Worm (Caenorhabditis elegans): ENCODE results near the gene M60.7.

M60.7 gene

DNA sequence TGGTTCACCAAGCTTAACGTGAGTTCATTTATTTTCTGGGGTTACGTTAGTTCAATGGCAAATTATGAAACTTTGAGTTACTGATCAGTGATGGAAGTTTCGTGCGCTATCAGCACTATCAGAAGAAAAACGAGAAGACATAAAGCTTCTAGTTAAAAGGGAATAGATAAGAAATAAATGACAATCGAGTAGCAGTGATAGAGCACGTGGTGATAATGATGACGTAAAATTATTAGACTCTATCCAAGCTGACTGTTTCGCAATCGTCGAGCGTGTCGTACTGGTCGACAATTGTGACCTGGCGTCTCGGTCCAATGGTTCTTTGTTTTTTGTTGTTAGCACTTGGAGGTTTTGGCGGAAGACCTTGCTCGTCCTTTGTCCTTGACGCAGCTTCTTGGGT lies 17.9 kb downstream of the M60.7 start (continued):
- TF ChIP-seq attf-6 (GFP tag; IDR thresholded peaks at IDR 0.05) (no peak), ceh-40 (GFP tag; IDR thresholded peaks at IDR 0.05) (no peak), atf-7 (tag; optimal IDR thresholded peaks at IDR 0.05) (peak; percentile 68), hmg-1.2 (GFP tag; IDR thresholded peaks at IDR 0.05) (no peak), B0261.1 (tag; optimal IDR thresholded peaks at IDR 0.05) (no peak), madf-8 (GFP tag; conservative IDR thresholded peaks at IDR 0.05) (no peak), madf-10 (tag; optimal IDR thresholded peaks at IDR 0.05) (no peak), cebp-1 (GFP tag; IDR thresholded peaks at IDR 0.05) (peak; percentile 90), cebp-1 (tag; optimal IDR thresholded peaks at IDR 0.05) (peak; percentile 94)

ce11 chrX:8241906-8242305 lies 19.1 kb downstream of the M60.7 start, which contains the start of gene endu-2:
Gene endu-2 (plus strand): TSS chrX:8242301.
- TF ChIP-seq nfyb-1 (GFP tag; IDR thresholded peaks at IDR 0.05) (0 out of 2 replicates have a peak, but pooled peaks have one; percentile 17), let-607 (tag; optimal IDR thresholded peaks at IDR 0.05) (no peak), unc-130 (GFP tag; optimal IDR thresholded peaks at IDR 0.05) (no peak), nhr-80 (tag; optimal IDR thresholded peaks at IDR 0.05) (peak; percentile 42), ccch-3 (GFP tag; optimal IDR thresholded peaks at IDR 0.05) (no peak), cebp-1 (GFP tag; IDR thresholded peaks at IDR 0.05) (no peak), cebp-1 (tag; optimal IDR thresholded peaks at IDR 0.05) (peak; percentile 2)

- TF ChIP-seq egrh-3 (GFP tag; IDR thresholded peaks at IDR 0.05): no peak
- no peak for TF ChIP-seq cebp-1 (GFP tag; IDR thresholded peaks at IDR 0.05)
- TF ChIP-seq cebp-1 (tag; optimal IDR thresholded peaks at IDR 0.05): peak; percentile 11
- TF ChIP-seq madf-10 (tag; optimal IDR thresholded peaks at IDR 0.05): no peak
- no peak for TF ChIP-seq hmg-20 (GFP tag; IDR thresholded peaks at IDR 0.05)
- TF ChIP-seq nhr-80 (tag; optimal IDR thresholded peaks at IDR 0.05): peak; percentile 60
- TF ChIP-seq unc-62 (GFP tag; optimal IDR thresholded peaks at IDR 0.05): peak; percentile 6
- no peak for TF ChIP-seq tlf-1 (GFP tag; optimal IDR thresholded peaks at IDR 0.05)
- TF ChIP-seq ztf-6 (GFP tag; IDR thresholded peaks at IDR 0.05): no peak
- TF ChIP-seq ceh-40 (GFP tag; IDR thresholded peaks at IDR 0.05): no peak
- TF ChIP-seq ekl-4 (GFP tag; IDR thresholded peaks at IDR 0.05): no peak
- no peak for TF ChIP-seq hrde-1 (tag; optimal IDR thresholded peaks at IDR 0.05; ENCODE audit: borderline replicate concordance)
- TF ChIP-seq sptf-2 (GFP tag; optimal IDR thresholded peaks at IDR 0.05): no peak
- TF ChIP-seq nfyb-1 (GFP tag; IDR thresholded peaks at IDR 0.05): no peak
- no peak for TF ChIP-seq F33H1.4 (GFP tag; IDR thresholded peaks at IDR 0.05)
- no peak for TF ChIP-seq efl-1 (GFP tag; optimal IDR thresholded peaks at IDR 0.05)
Measured at ce11 chrX:8238639-8239055, 22.3 kb downstream of the M60.7 start.

DNA sequence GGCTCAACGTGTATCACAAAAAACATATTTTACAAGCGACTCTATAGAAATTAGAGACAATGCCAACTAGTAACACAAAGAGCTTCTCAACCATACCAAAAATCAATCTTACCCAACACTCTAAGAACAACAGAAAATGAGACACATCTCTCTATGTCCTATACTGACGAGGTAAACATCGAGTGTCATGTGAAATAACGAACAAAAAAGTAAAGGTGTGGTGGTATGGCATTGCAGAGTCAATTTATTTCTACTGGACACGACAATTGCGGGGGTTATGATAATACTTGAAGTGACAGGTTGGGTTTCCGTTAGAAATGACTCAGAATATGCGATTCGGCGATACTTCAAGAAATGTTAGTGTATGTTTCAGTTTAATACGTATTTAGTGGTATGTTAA lies 24.5 kb downstream of the M60.7 start:
- no peak for TF ChIP-seq somi-1 (GFP tag; optimal IDR thresholded peaks at IDR 0.05)
- no peak for TF ChIP-seq madf-10 (tag; optimal IDR thresholded peaks at IDR 0.05)
- no peak for TF ChIP-seq attf-5 (GFP tag; optimal IDR thresholded peaks at IDR 0.05)
- peak; percentile 34 for TF ChIP-seq nhr-80 (tag; optimal IDR thresholded peaks at IDR 0.05)

DNA sequence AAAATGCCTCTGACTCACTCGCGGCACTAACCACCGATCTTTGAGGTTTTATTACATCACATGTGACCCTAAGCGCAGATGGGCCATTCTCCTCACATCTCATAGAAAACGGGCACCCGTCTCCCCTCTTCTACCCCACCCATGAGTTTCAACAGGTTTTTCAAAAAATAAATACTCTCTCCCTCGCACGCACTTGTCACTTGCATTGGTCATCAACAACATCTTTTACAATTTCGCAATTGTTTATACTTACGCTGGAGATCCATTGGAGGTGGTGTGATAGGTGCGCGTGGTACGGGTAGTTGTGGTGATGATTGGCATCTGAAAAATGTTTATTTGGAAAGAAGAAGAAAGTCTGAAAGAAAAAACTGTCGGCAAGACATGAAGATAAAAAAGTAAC lies 25.0 kb downstream of the M60.7 start, which contains the start of gene M60.4:
TSS of gene M60.4 (minus strand) at position 321 of the 400 bp plus-strand sequence.
- TF ChIP-seq lsl-1 (GFP tag; optimal IDR thresholded peaks at IDR 0.05) (no peak), F23B12.7 (tag; optimal IDR thresholded peaks at IDR 0.05; ENCODE audit: insufficient read depth) (no peak), D2030.7 (GFP tag; IDR thresholded peaks at IDR 0.05) (no peak), ceh-58 (GFP tag; IDR thresholded peaks at IDR 0.05) (no peak), ets-4 (GFP tag; optimal IDR thresholded peaks at IDR 0.05) (no peak), tlf-1 (GFP tag; optimal IDR thresholded peaks at IDR 0.05) (no peak), nfya-1 (tag; optimal IDR thresholded peaks at IDR 0.05; ENCODE audit: borderline replicate concordance, insufficient read depth) (no peak), hmg-20 (GFP tag; IDR thresholded peaks at IDR 0.05) (no peak), madf-8 (GFP tag; conservative IDR thresholded peaks at IDR 0.05) (no peak), tbx-9 (tag; optimal IDR thresholded peaks at IDR 0.05; ENCODE audit: borderline replicate concordance) (no peak), lag-1 (GFP tag; IDR thresholded peaks at IDR 0.05) (no peak), Y67H2A.10 (GFP tag; conservative IDR thresholded peaks at IDR 0.05) (no peak), F39B2.1 (GFP tag; IDR thresholded peaks at IDR 0.05) (no peak), ztf-3 (GFP tag; optimal IDR thresholded peaks at IDR 0.05) (no peak), attf-5 (GFP tag; optimal IDR thresholded peaks at IDR 0.05) (peak; percentile 26), bed-1 (GFP tag; IDR thresholded peaks at IDR 0.05) (no peak), repo-1 (tag; optimal IDR thresholded peaks at IDR 0.05) (no peak), efl-1 (GFP tag; optimal IDR thresholded peaks at IDR 0.05) (no peak), B0336.3 (GFP tag; IDR thresholded peaks at IDR 0.05) (peak; percentile 63; the same call in 1 of the 2 replicates), B0019.2 (GFP tag; conservative IDR thresholded peaks at IDR 0.05) (no peak)
